Worm (Caenorhabditis elegans): ENCODE results near the gene clec-1.

DNA sequence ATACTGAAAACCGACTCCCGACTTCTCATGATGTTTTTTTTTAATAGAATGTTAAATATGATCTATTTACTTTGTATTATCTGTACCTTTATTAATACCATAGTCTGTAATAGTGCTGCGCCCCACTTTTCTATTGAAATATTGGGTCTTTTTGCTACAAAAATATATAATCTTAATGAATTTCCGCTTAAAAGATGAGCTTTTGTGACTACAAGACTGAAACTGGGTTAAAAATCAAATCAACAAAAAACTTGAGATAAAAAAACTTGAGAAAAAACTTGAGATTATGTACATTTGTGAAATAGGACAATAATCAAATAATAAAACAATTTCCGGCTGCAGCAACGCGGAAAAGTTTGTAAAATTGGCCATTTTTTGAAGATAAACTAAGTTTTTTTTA lies 30.8 kb downstream of the clec-1 start, which contains the start of gene K09H11.15:
- TF ChIP-seq cog-1 (tag; optimal IDR thresholded peaks at IDR 0.05), result no peak
- no peak for TF ChIP-seq ztf-23 (GFP tag; IDR thresholded peaks at IDR 0.05)
- no peak for TF ChIP-seq flt-1 (GFP tag; IDR thresholded peaks at IDR 0.05)
- no peak for TF ChIP-seq tab-1 (GFP tag; IDR thresholded peaks at IDR 0.05)
- TF ChIP-seq klf-2 (GFP tag; conservative IDR thresholded peaks at IDR 0.05), result no peak
- TF ChIP-seq ztf-29 (GFP tag; IDR thresholded peaks at IDR 0.05), result no peak
- no peak for TF ChIP-seq ref-1 (GFP tag; conservative IDR thresholded peaks at IDR 0.05)
- no peak for TF ChIP-seq T22C8.4 (GFP tag; IDR thresholded peaks at IDR 0.05)
- no peak for TF ChIP-seq med-1 (GFP tag; optimal IDR thresholded peaks at IDR 0.05; ENCODE audit: insufficient read depth)

Data from whole organism, midembryonic.